Fruit fly (Drosophila melanogaster) whole organism, prepupa: ENCODE results near the gene Zn72D.

ENCODE experiments used
- CG11902 ChIP-seq: fragments of 200-800 bp; sonication (Bioruptor generic); optimal IDR thresholded peaks from 3 replicates; lab custom pipeline; 2016; ENCODE audit warnings: missing biosample characterization, missing genetic modification characterization
- CG34406 ChIP-seq: fragments of 200-800 bp; sonication (Bioruptor generic); optimal IDR thresholded peaks from 3 replicates; lab custom pipeline; 2016; ENCODE audit warnings: missing biosample characterization, missing genetic modification characterization
- CG6854 ChIP-seq: fragments of 200-800 bp; sonication (Bioruptor generic); optimal IDR thresholded peaks from 2 replicates; lab custom pipeline; 2017; ENCODE audit warnings: missing biosample characterization, mild to moderate bottlenecking, missing genetic modification characterization
- Hr39 ChIP-seq: fragments of 200-800 bp; sonication (Bioruptor generic); optimal IDR thresholded peaks from 2 replicates; lab custom pipeline; 2016; ENCODE audit warnings: missing biosample characterization, missing genetic modification characterization
- net ChIP-seq: fragments of 200-800 bp; sonication (Bioruptor generic); optimal IDR thresholded peaks from 3 replicates; lab custom pipeline; 2016; ENCODE audit warnings: missing biosample characterization, missing genetic modification characterization

dm6 chr3L:16153650-16154049 is 41.2 kb upstream of the Zn72D start:
- no peak for TF ChIP-seq CG11902
- TF ChIP-seq Hr39 (GFP tag; lab: Kevin White, UChicago): no peak
- no peak for TF ChIP-seq CG6854 (GFP tag; lab: Kevin White, UChicago)
- no peak for TF ChIP-seq net (GFP tag; lab: Kevin White, UChicago)
- TF ChIP-seq CG34406 (GFP tag; lab: Kevin White, UChicago): no peak
